Fruit fly (Drosophila melanogaster) whole organism, embryonic: Measurements from ENCODE around the gene eIF3i.
A peak's percentile ranks its signal among the peaks of the same experiment; 100 is the strongest.

Source experiments
- Aef1 ChIP-seq: fragments of 200-800 bp; sonication (Bioruptor generic); IDR thresholded peaks from 3 replicates; pipeline ENCODE4 v1.3.6; 2022; ENCODE audit warnings: missing biosample characterization, missing genetic modification characterization
- Asciz ChIP-seq: fragments of 200-800 bp; sonication (Bioruptor generic); optimal IDR thresholded peaks from 2 replicates; lab custom pipeline; 2017; ENCODE audit warnings: missing biosample characterization, mild to moderate bottlenecking, missing genetic modification characterization, missing genetic modification reagents
- CG1024 ChIP-seq: fragments of 200-800 bp; sonication (Bioruptor generic); IDR thresholded peaks from 2 replicates; pipeline ENCODE4 v1.3.6; 2022; ENCODE audit warnings: missing biosample characterization, missing genetic modification characterization
- CG10565 ChIP-seq: fragments of 200-800 bp; sonication (Bioruptor generic); optimal IDR thresholded peaks from 3 replicates; lab custom pipeline; 2016; ENCODE audit warnings: missing biosample characterization, mild to moderate bottlenecking, missing genetic modification characterization
- CG10654 ChIP-seq: fragments of 200-800 bp; sonication (Bioruptor generic); optimal IDR thresholded peaks from 2 replicates; lab custom pipeline; 2016; ENCODE audit warnings: missing biosample characterization, missing genetic modification characterization
- CG11398 ChIP-seq: fragments of 200-800 bp; sonication (Bioruptor generic); optimal IDR thresholded peaks from 2 replicates; lab custom pipeline; 2016; ENCODE audit warnings: missing biosample characterization, missing genetic modification characterization
- CG11456 ChIP-seq: fragments of 200-800 bp; sonication (Bioruptor generic); IDR thresholded peaks from 3 replicates; pipeline ENCODE4 v1.3.6; 2022; ENCODE audit warnings: missing biosample characterization, missing genetic modification characterization
- CG11696 ChIP-seq: fragments of 200-800 bp; sonication (Bioruptor generic); IDR thresholded peaks from 2 replicates; pipeline ENCODE4 v1.3.6; 2022; ENCODE audit warnings: missing biosample characterization, missing genetic modification characterization
- CG12219 ChIP-seq: fragments of 200-800 bp; sonication (Bioruptor generic); optimal IDR thresholded peaks from 3 replicates; lab custom pipeline; 2018; ENCODE audit warnings: missing biosample characterization, mild to moderate bottlenecking, missing genetic modification characterization
- CG13287 ChIP-seq: fragments of 200-800 bp; sonication (Bioruptor generic); IDR thresholded peaks from 2 replicates; pipeline ENCODE4 v1.3.6; 2022; ENCODE audit warnings: missing biosample characterization, missing genetic modification characterization; ENCODE audit not compliant: partially characterized antibody
- CG14014 ChIP-seq: fragments of 200-800 bp; sonication (Bioruptor generic); IDR thresholded peaks from 2 replicates; pipeline ENCODE4 v1.3.6; 2022; ENCODE audit warnings: missing biosample characterization, missing genetic modification characterization
- CG15514 ChIP-seq: fragments of 200-800 bp; sonication (Bioruptor generic); optimal IDR thresholded peaks from 3 replicates; lab custom pipeline; 2017; ENCODE audit warnings: missing biosample characterization, missing genetic modification characterization, mild to moderate bottlenecking, moderate library complexity, missing genetic modification reagents
- CG17328 ChIP-seq: fragments of 200-800 bp; sonication (Bioruptor generic); IDR thresholded peaks from 2 replicates; pipeline ENCODE4 v1.3.6; 2022; ENCODE audit warnings: missing biosample characterization, missing genetic modification characterization
- CG18764 ChIP-seq: fragments of 200-800 bp; sonication (Bioruptor generic); optimal IDR thresholded peaks from 3 replicates; lab custom pipeline; 2016; ENCODE audit warnings: missing biosample characterization, missing genetic modification characterization
- CG31441 ChIP-seq: fragments of 200-800 bp; sonication (Bioruptor generic); IDR thresholded peaks from 2 replicates; pipeline ENCODE4 v1.3.6; 2022; ENCODE audit warnings: missing biosample characterization, missing genetic modification characterization
- CG33213 ChIP-seq: fragments of 200-800 bp; sonication (Bioruptor generic); optimal IDR thresholded peaks from 3 replicates; lab custom pipeline; 2016; ENCODE audit warnings: missing biosample characterization, missing genetic modification characterization
- CG34376 ChIP-seq: fragments of 200-800 bp; sonication (Bioruptor generic); optimal IDR thresholded peaks from 2 replicates; lab custom pipeline; 2018; ENCODE audit warnings: missing biosample characterization, mild to moderate bottlenecking, missing genetic modification characterization
- CG4282 ChIP-seq: fragments of 200-800 bp; sonication (Bioruptor generic); optimal IDR thresholded peaks from 2 replicates; lab custom pipeline; 2016; ENCODE audit warnings: missing biosample characterization, missing genetic modification characterization
- CG4854 ChIP-seq: fragments of 200-800 bp; sonication (Bioruptor generic); optimal IDR thresholded peaks from 2 replicates; lab custom pipeline; 2016; ENCODE audit warnings: missing biosample characterization, missing genetic modification characterization, inconsistent platforms
- CG5245 ChIP-seq: fragments of 200-800 bp; sonication (Bioruptor generic); optimal IDR thresholded peaks from 3 replicates; lab custom pipeline; 2016; ENCODE audit warnings: missing biosample characterization, missing genetic modification characterization
- CG7786 ChIP-seq: fragments of 200-800 bp; sonication (Bioruptor generic); optimal IDR thresholded peaks from 2 replicates; lab custom pipeline; 2016; ENCODE audit warnings: missing biosample characterization, missing genetic modification characterization
- CG7987 ChIP-seq: fragments of 200-800 bp; sonication (Bioruptor generic); optimal IDR thresholded peaks from 2 replicates; lab custom pipeline; 2018; ENCODE audit warnings: missing biosample characterization, mild to moderate bottlenecking, missing genetic modification characterization, moderate library complexity
- CG8388 ChIP-seq: fragments of 200-800 bp; sonication (Bioruptor generic); optimal IDR thresholded peaks from 2 replicates; lab custom pipeline; 2019; ENCODE audit warnings: missing biosample characterization, mild to moderate bottlenecking, missing genetic modification characterization, moderate library complexity
- CG8478 ChIP-seq: fragments of >200 bp; optimal IDR thresholded peaks from 2 replicates; lab custom pipeline; 2018
- Camta ChIP-seq: fragments of 200-800 bp; sonication (Bioruptor generic); optimal IDR thresholded peaks from 2 replicates; lab custom pipeline; 2016; ENCODE audit warnings: missing biosample characterization, missing genetic modification characterization
- Dip2 ChIP-seq: fragments of 200-800 bp; sonication (Bioruptor generic); IDR thresholded peaks from 2 replicates; pipeline ENCODE4 v1.3.6; 2022; ENCODE audit warnings: missing biosample characterization, missing genetic modification characterization
- HmgD ChIP-seq: fragments of 200-800 bp; sonication (Bioruptor generic); optimal IDR thresholded peaks from 3 replicates; lab custom pipeline; 2016; ENCODE audit warnings: missing biosample characterization, missing genetic modification characterization
- Lim3 ChIP-seq: fragments of 200-800 bp; sonication (Bioruptor generic); IDR thresholded peaks from 2 replicates; pipeline ENCODE4 v1.3.6; 2022; ENCODE audit warnings: missing biosample characterization, missing genetic modification characterization
- MBD-R2 ChIP-seq: fragments of 200-800 bp; sonication (Bioruptor generic); IDR thresholded peaks from 2 replicates; pipeline ENCODE4 v1.3.6; 2022; ENCODE audit warnings: missing biosample characterization, missing genetic modification characterization
- Neu2 ChIP-seq: fragments of 200-800 bp; sonication (Bioruptor generic); optimal IDR thresholded peaks from 3 replicates; lab custom pipeline; 2016; ENCODE audit warnings: missing biosample characterization, missing genetic modification characterization, borderline replicate concordance
- Xrp1 ChIP-seq: fragments of 200-800 bp; sonication (Bioruptor generic); IDR thresholded peaks from 2 replicates; pipeline ENCODE4 v1.3.6; 2022; ENCODE audit warnings: missing biosample characterization, missing genetic modification characterization
- amos ChIP-seq: fragments of 200-800 bp; sonication (Bioruptor generic); IDR thresholded peaks from 2 replicates; pipeline ENCODE4 v1.3.6; 2022; ENCODE audit warnings: missing biosample characterization, missing genetic modification characterization; ENCODE audit not compliant: partially characterized antibody
- bigmax ChIP-seq: fragments of 200-800 bp; sonication (Bioruptor generic); optimal IDR thresholded peaks from 2 replicates; lab custom pipeline; 2018; ENCODE audit warnings: missing biosample characterization, mild to moderate bottlenecking, missing genetic modification characterization
- corto ChIP-seq: fragments of 200-800 bp; sonication (Bioruptor generic); optimal IDR thresholded peaks from 2 replicates; lab custom pipeline; 2016; ENCODE audit warnings: missing biosample characterization, mild to moderate bottlenecking, missing genetic modification characterization, moderate library complexity
- eyg ChIP-seq: fragments of 200-800 bp; sonication (Bioruptor generic); optimal IDR thresholded peaks from 3 replicates; lab custom pipeline; 2016; ENCODE audit warnings: missing biosample characterization, missing genetic modification characterization
- ham ChIP-seq: fragments of 200-800 bp; sonication (Bioruptor generic); IDR thresholded peaks from 2 replicates; pipeline ENCODE4 v1.3.6; 2022; ENCODE audit warnings: missing biosample characterization, missing genetic modification characterization
- hth ChIP-seq: fragments of >200 bp; optimal IDR thresholded peaks from 2 replicates; lab custom pipeline; 2017; ENCODE audit warnings: inconsistent platforms
- insv ChIP-seq, 2 experiments: fragments of 200-800 bp; sonication (Bioruptor generic); optimal IDR thresholded peaks; 3 replicates each; lab custom pipeline; 2016 to 2018; ENCODE audit warnings: missing biosample characterization in 2 of 2, missing genetic modification characterization in 2 of 2
- kah ChIP-seq: fragments of 200-800 bp; sonication (Bioruptor generic); optimal IDR thresholded peaks from 2 replicates; lab custom pipeline; 2018; ENCODE audit warnings: missing biosample characterization, mild to moderate bottlenecking, missing genetic modification characterization
- ken ChIP-seq: fragments of 200-800 bp; sonication (Bioruptor generic); IDR thresholded peaks from 3 replicates; pipeline ENCODE4 v1.3.6; 2022; ENCODE audit warnings: missing biosample characterization, missing genetic modification characterization
- onecut ChIP-seq: fragments of 200-800 bp; sonication (Bioruptor generic); IDR thresholded peaks from 2 replicates; pipeline ENCODE4 v1.3.6; 2022; ENCODE audit warnings: missing biosample characterization, missing genetic modification characterization
- pfk ChIP-seq: fragments of 200-800 bp; sonication (Bioruptor generic); optimal IDR thresholded peaks from 2 replicates; lab custom pipeline; 2018; ENCODE audit warnings: missing biosample characterization, mild to moderate bottlenecking, missing genetic modification characterization, moderate library complexity
- pros ChIP-seq: fragments of 200-800 bp; sonication (Bioruptor generic); optimal IDR thresholded peaks from 3 replicates; lab custom pipeline; 2019; ENCODE audit warnings: missing biosample characterization, mild to moderate bottlenecking, missing genetic modification characterization, moderate library complexity
- salm ChIP-seq: fragments of 200-800 bp; sonication (Bioruptor generic); optimal IDR thresholded peaks from 2 replicates; lab custom pipeline; 2018; ENCODE audit warnings: missing biosample characterization, mild to moderate bottlenecking, missing genetic modification characterization
- sisA ChIP-seq: fragments of 200-800 bp; sonication (Bioruptor generic); IDR thresholded peaks from 2 replicates; pipeline ENCODE4 v1.3.6; 2022; ENCODE audit warnings: missing biosample characterization, missing genetic modification characterization
- slou ChIP-seq: fragments of 200-800 bp; sonication (Bioruptor generic); optimal IDR thresholded peaks from 3 replicates; lab custom pipeline; 2016; ENCODE audit warnings: missing biosample characterization, missing genetic modification characterization
- ssp ChIP-seq: fragments of 200-800 bp; sonication (Bioruptor generic); IDR thresholded peaks from 2 replicates; pipeline ENCODE4 v1.3.6; 2022; ENCODE audit warnings: missing biosample characterization, missing genetic modification characterization
- tx ChIP-seq: fragments of 200-800 bp; sonication (Bioruptor generic); optimal IDR thresholded peaks from 2 replicates; lab custom pipeline; 2016; ENCODE audit warnings: missing biosample characterization, missing genetic modification characterization
- wdn ChIP-seq: fragments of 200-800 bp; sonication (Bioruptor generic); IDR thresholded peaks from 2 replicates; pipeline ENCODE4 v1.3.6; 2022; ENCODE audit warnings: missing biosample characterization, missing genetic modification characterization
- yki ChIP-seq: fragments of >200 bp; optimal IDR thresholded peaks from 3 replicates; lab custom pipeline; 2018
- zen ChIP-seq: fragments of 200-800 bp; sonication (Bioruptor generic); optimal IDR thresholded peaks from 3 replicates; lab custom pipeline; 2018; ENCODE audit warnings: missing biosample characterization, mild to moderate bottlenecking, missing genetic modification characterization, moderate library complexity

The eIF3i gene

DNA sequence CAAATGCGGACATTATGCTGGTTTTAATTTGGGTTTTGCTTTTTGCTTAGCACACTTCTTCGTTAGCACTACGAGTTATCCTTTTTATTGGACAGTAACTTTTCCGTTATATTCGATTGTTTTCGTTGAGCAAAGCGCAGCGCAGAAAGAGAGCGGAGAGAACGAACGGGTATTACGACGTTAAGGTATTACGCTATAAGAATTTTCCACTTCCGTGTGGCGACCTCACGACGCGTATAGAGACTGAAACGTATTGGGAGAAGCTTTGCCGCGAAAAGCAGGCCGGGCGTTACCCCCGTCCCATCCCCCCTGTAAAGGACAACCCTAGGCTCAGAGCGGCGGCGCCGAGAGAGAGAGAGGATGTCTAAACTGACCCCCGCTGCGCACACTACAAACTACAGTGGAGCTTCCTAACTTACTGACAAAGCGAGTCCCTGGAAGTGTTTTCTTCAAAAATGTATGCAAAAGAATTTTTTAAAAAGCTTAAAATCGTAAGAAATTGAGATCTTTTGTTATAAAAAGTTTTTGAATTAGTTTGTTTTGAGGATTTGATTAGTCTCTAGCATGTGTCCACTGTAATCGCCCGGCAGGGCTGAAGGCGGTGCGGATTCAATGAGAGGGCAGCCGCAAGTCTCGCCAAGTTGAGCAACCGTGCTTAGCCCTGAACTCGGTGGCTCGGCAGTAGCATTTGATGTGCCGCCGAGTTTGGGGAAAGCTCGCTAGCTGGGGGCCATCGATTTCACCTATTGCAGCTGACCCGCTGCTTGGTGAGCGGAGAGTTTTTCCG lies 37.3 kb upstream of the eIF3i start (continued):
- TF ChIP-seq Aef1 (GFP tag; lab: Robert Waterston, UW) (peak; percentile 96), CG15514 (GFP tag; lab: Kevin White, UChicago) (peak; percentile 92), Asciz (peak; percentile 89), insv (GFP tag; optimal IDR thresholded peaks at IDR 0.05; lab: Kevin White, UChicago) (peak; percentile 9 to 58), CG11398 (GFP tag; lab: Kevin White, UChicago) (peak; percentile 91), hth (no peak), CG33213 (GFP tag; lab: Kevin White, UChicago) (peak; percentile 93), corto (GFP tag; lab: Kevin White, UChicago) (peak; percentile 43), CG31441 (peak; percentile 93), amos (no peak), CG17328 (GFP tag; lab: Robert Waterston, UW) (peak; percentile 95), wdn (GFP tag; lab: Robert Waterston, UW) (peak; percentile 95), onecut (peak; percentile 86), ken (GFP tag; lab: Robert Waterston, UW) (peak; percentile 95), sisA (GFP tag; lab: Robert Waterston, UW) (peak; percentile 97), CG14014 (GFP tag; lab: Robert Waterston, UW) (peak; percentile 98), Neu2 (GFP tag; lab: Kevin White, UChicago) (peak; percentile 59), CG11456 (GFP tag; lab: Robert Waterston, UW) (peak; percentile 96), Lim3 (GFP tag; lab: Robert Waterston, UW) (peak; percentile 84), bigmax (GFP tag; lab: Kevin White, UChicago) (peak; percentile 56), CG4282 (peak; percentile 88), tx (GFP tag; lab: Kevin White, UChicago) (peak; percentile 94), HmgD (GFP tag; lab: Kevin White, UChicago) (peak; percentile 92), CG11696 (GFP tag; lab: Robert Waterston, UW) (peak; percentile 85), salm (peak; percentile 84), MBD-R2 (GFP tag; lab: Robert Waterston, UW) (peak; percentile 89), Xrp1 (GFP tag; lab: Robert Waterston, UW) (peak; percentile 97), CG10654 (peak; percentile 91), ssp (GFP tag; lab: Robert Waterston, UW) (peak; percentile 89), CG8478 (no peak), CG5245 (peak; percentile 91), CG13287 (GFP tag; lab: Robert Waterston, UW) (no peak), Camta (GFP tag; lab: Kevin White, UChicago) (peak; percentile 92), pros (no peak), CG4854 (peak; percentile 91), CG1024 (peak; percentile 87), CG18764 (GFP tag; lab: Kevin White, UChicago) (peak; percentile 84), CG10565 (GFP tag; lab: Kevin White, UChicago) (peak; percentile 62), CG7786 (GFP tag; lab: Kevin White, UChicago) (peak; percentile 97), CG8388 (GFP tag; lab: Kevin White, UChicago) (peak; percentile 91), CG34376 (peak; percentile 97), yki (no peak), CG7987 (GFP tag; lab: Kevin White, UChicago) (peak; percentile 89), Dip2 (GFP tag; lab: Robert Waterston, UW) (peak; percentile 57), zen (tag; lab: Kevin White, UChicago) (peak; percentile 88), kah (GFP tag; lab: Kevin White, UChicago) (peak; percentile 81), pfk (GFP tag; lab: Kevin White, UChicago) (peak; percentile 50), CG12219 (GFP tag; lab: Kevin White, UChicago) (peak; percentile 91), eyg (GFP tag; lab: Kevin White, UChicago) (peak; percentile 93), ham (GFP tag; lab: Robert Waterston, UW) (peak; percentile 75; the same call in 1 of the 2 replicates), slou (GFP tag; lab: Kevin White, UChicago) (peak; percentile 92)
